Worm (Caenorhabditis elegans) whole organism, L3 larva: Measurements from ENCODE around the gene T18D3.9.

Source experiments
- R02D3.7 ChIP-seq: fragments of 150-350 bp; optimal IDR thresholded peaks from 2 replicates; lab custom pipeline; 2014; ENCODE audit warnings: missing biosample characterization, missing genetic modification characterization
- ZK546.5 ChIP-seq: sonication (generic microtip); optimal IDR thresholded peaks from 2 replicates; lab custom pipeline; 2017; ENCODE audit warnings: missing biosample characterization, missing genetic modification characterization
- ama-1 ChIP-seq: fragments of 150-350 bp; optimal IDR thresholded peaks from 2 replicates; lab custom pipeline; 2018
- ceh-28 ChIP-seq: fragments of 150-350 bp; optimal IDR thresholded peaks from 2 replicates; lab custom pipeline; 2014; ENCODE audit warnings: missing biosample characterization, missing genetic modification reagents, missing genetic modification characterization
- ceh-9 ChIP-seq: sonication (generic microtip); optimal IDR thresholded peaks from 2 replicates; lab custom pipeline; 2018; ENCODE audit warnings: missing biosample characterization, missing genetic modification characterization
- egl-27 ChIP-seq: sonication (generic microtip); optimal IDR thresholded peaks from 4 replicates; lab custom pipeline; 2017; ENCODE audit warnings: missing biosample characterization, missing genetic modification reagents, missing genetic modification characterization
- egl-5 ChIP-seq: fragments of 150-350 bp; optimal IDR thresholded peaks from 2 replicates; lab custom pipeline; 2017; ENCODE audit warnings: missing biosample characterization, missing genetic modification reagents, missing genetic modification characterization, inconsistent platforms
- elt-1 ChIP-seq: fragments of 150-350 bp; optimal IDR thresholded peaks from 2 replicates; lab custom pipeline; 2014; ENCODE audit warnings: missing biosample characterization, missing genetic modification characterization
- elt-2 ChIP-seq: sonication (generic microtip); optimal IDR thresholded peaks from 2 replicates; lab custom pipeline; 2016; ENCODE audit warnings: missing genetic modification reagents, mild to moderate bottlenecking, missing genetic modification characterization, missing compliant biosample characterization
- elt-3 ChIP-seq, 3 experiments: fragments of 150-350 bp in 1 of 3; sonication (generic microtip) in 2 of 3; optimal IDR thresholded peaks; 2 replicates in 2 of 3; 4 replicates in 1 of 3; lab custom pipeline; 2014 to 2017; ENCODE audit warnings: missing biosample characterization in 3 of 3, missing genetic modification characterization in 3 of 3
- eor-1 ChIP-seq, 2 experiments: fragments of 150-350 bp; optimal IDR thresholded peaks; 2 replicates each; lab custom pipeline; 2014 to 2018; ENCODE audit warnings: missing biosample characterization in 2 of 2, missing genetic modification characterization in 2 of 2
- fkh-10 ChIP-seq: sonication (generic microtip); optimal IDR thresholded peaks from 2 replicates; lab custom pipeline; 2017; ENCODE audit warnings: missing biosample characterization, missing genetic modification reagents, missing genetic modification characterization
- fkh-2 ChIP-seq: fragments of 150-350 bp; optimal IDR thresholded peaks from 2 replicates; lab custom pipeline; 2014; ENCODE audit warnings: missing biosample characterization, missing genetic modification reagents, missing genetic modification characterization
- fos-1 ChIP-seq: fragments of 150-350 bp; optimal IDR thresholded peaks from 2 replicates; lab custom pipeline; 2014; ENCODE audit warnings: missing biosample characterization, missing genetic modification characterization
- hmg-11 ChIP-seq: sonication (generic microtip); optimal IDR thresholded peaks from 2 replicates; lab custom pipeline; 2016; ENCODE audit warnings: missing genetic modification characterization, missing compliant biosample characterization
- jun-1 ChIP-seq: fragments of 150-350 bp; optimal IDR thresholded peaks from 2 replicates; lab custom pipeline; 2014; ENCODE audit warnings: missing biosample characterization, missing genetic modification reagents, missing genetic modification characterization
- lin-15B ChIP-seq: fragments of 150-350 bp; optimal IDR thresholded peaks from 2 replicates; lab custom pipeline; 2014; ENCODE audit warnings: missing biosample characterization, missing genetic modification characterization
- lin-39 ChIP-seq: fragments of 150-350 bp; optimal IDR thresholded peaks from 2 replicates; lab custom pipeline; 2018; ENCODE audit warnings: missing biosample characterization, missing genetic modification reagents, missing genetic modification characterization
- lsy-12 ChIP-seq: sonication (generic microtip); optimal IDR thresholded peaks from 2 replicates; lab custom pipeline; 2016; ENCODE audit warnings: mild to moderate bottlenecking, missing genetic modification characterization, missing compliant biosample characterization
- mdl-1 ChIP-seq: fragments of 150-350 bp; optimal IDR thresholded peaks from 2 replicates; lab custom pipeline; 2014; ENCODE audit warnings: missing biosample characterization, missing genetic modification characterization
- mml-1 ChIP-seq: fragments of 150-350 bp; sonication (generic microtip); optimal IDR thresholded peaks from 3 replicates; lab custom pipeline; 2014; ENCODE audit warnings: missing biosample characterization, missing genetic modification characterization
- nfya-1 ChIP-seq: sonication (generic microtip); optimal IDR thresholded peaks from 2 replicates; lab custom pipeline; 2017; ENCODE audit warnings: missing genetic modification characterization, mild to moderate bottlenecking, missing compliant biosample characterization, antibody characterized with exemption, moderate library complexity; ENCODE audit not compliant: insufficient read depth
- nhr-12 ChIP-seq: fragments of 150-350 bp; optimal IDR thresholded peaks from 2 replicates; lab custom pipeline; 2014; ENCODE audit warnings: missing biosample characterization, missing genetic modification characterization
- nhr-23 ChIP-seq: fragments of 150-350 bp; optimal IDR thresholded peaks from 2 replicates; lab custom pipeline; 2014; ENCODE audit warnings: missing biosample characterization, missing genetic modification reagents, missing genetic modification characterization
- nhr-25 ChIP-seq: sonication (generic microtip); optimal IDR thresholded peaks from 2 replicates; lab custom pipeline; 2017; ENCODE audit warnings: missing biosample characterization, missing genetic modification characterization
- nhr-28 ChIP-seq: fragments of 150-350 bp; optimal IDR thresholded peaks from 2 replicates; lab custom pipeline; 2014; ENCODE audit warnings: missing biosample characterization, missing genetic modification characterization
- nhr-43 ChIP-seq: sonication (generic microtip); optimal IDR thresholded peaks from 2 replicates; lab custom pipeline; 2016; ENCODE audit warnings: mild to moderate bottlenecking, missing genetic modification characterization, missing compliant biosample characterization; ENCODE audit not compliant: poor library complexity, severe bottlenecking
- nhr-67 ChIP-seq: fragments of 150-350 bp; optimal IDR thresholded peaks from 2 replicates; lab custom pipeline; 2014; ENCODE audit warnings: missing biosample characterization, missing genetic modification characterization
- pha-4 ChIP-seq: fragments of 150-350 bp; optimal IDR thresholded peaks from 2 replicates; lab custom pipeline; 2014; ENCODE audit warnings: missing biosample characterization, missing genetic modification reagents, missing genetic modification characterization
- pqm-1 ChIP-seq: fragments of 150-350 bp; optimal IDR thresholded peaks from 2 replicates; lab custom pipeline; 2017; ENCODE audit warnings: missing biosample characterization, missing genetic modification characterization, inconsistent platforms
- snpc-4 ChIP-seq: fragments of 150-350 bp; optimal IDR thresholded peaks from 2 replicates; lab custom pipeline; 2014; ENCODE audit warnings: missing biosample characterization, missing genetic modification characterization
- tbx-2 ChIP-seq: sonication (generic microtip); optimal IDR thresholded peaks from 2 replicates; lab custom pipeline; 2016; ENCODE audit warnings: mild to moderate bottlenecking, missing genetic modification characterization, missing compliant biosample characterization
- unc-39 ChIP-seq: sonication (generic microtip); optimal IDR thresholded peaks from 4 replicates; lab custom pipeline; 2017; ENCODE audit warnings: missing biosample characterization, missing genetic modification characterization
- unc-62 ChIP-seq: fragments of 150-350 bp; sonication (generic microtip); optimal IDR thresholded peaks from 4 replicates; lab custom pipeline; 2014; ENCODE audit warnings: missing biosample characterization, missing genetic modification reagents, missing genetic modification characterization
- zag-1 ChIP-seq: fragments of 150-350 bp; optimal IDR thresholded peaks from 2 replicates; lab custom pipeline; 2014; ENCODE audit warnings: missing biosample characterization, missing genetic modification characterization
- ztf-11 ChIP-seq: fragments of 150-350 bp; optimal IDR thresholded peaks from 2 replicates; lab custom pipeline; 2014; ENCODE audit warnings: missing biosample characterization, missing genetic modification characterization
- ztf-4 ChIP-seq: fragments of 150-350 bp; optimal IDR thresholded peaks from 2 replicates; lab custom pipeline; 2014; ENCODE audit warnings: missing biosample characterization, missing genetic modification characterization

The T18D3.9 gene

DNA sequence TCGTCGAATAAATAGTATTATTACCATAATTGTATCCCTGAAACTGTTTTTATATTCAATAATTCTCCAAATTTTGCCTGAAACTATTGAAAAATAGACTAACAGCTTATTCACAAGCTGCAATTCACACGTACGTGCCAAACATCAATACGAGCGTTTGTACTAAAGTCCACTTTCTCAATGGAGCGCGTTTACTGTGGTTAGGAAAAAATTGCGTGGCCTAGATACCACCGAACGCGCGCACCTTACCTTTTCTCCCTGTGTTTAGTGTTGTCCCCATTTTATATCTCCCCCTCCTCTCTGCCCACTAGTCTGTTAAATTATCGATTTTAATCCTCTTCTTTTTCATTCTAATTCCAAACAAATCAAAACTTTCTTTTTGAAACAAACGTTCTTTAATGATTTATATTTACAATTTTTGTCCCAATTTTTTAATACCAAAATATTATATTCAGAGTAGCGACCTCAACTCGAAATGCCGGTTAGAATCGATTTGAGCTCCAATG, at the start of gene T18D3.9, which contains the start of gene T18D3.1:
Gene T18D3.9, minus strand, starts transcription at position 168 of the 506 bp plus-strand sequence.
Gene T18D3.1, plus strand, starts transcription at position 456 of the 506 bp plus-strand sequence.
- TF ChIP-seq ama-1 (lab: Kevin White, UChicago) = no peak
- peak; percentile 8 for TF ChIP-seq egl-5 (tag; lab: Kevin White, UChicago)
- TF ChIP-seq nhr-43 (tag; lab: Kevin White, UChicago) = peak; percentile 41
- peak; percentile 60 for TF ChIP-seq lin-15B (tag; lab: Kevin White, UChicago)
- TF ChIP-seq elt-2 (tag; lab: Kevin White, UChicago) = peak; percentile 33
- TF ChIP-seq lin-39 (tag; lab: Kevin White, UChicago) = peak; percentile 58
- TF ChIP-seq fos-1 (tag; lab: Kevin White, UChicago) = no peak
- no peak for TF ChIP-seq nhr-12 (tag; lab: Kevin White, UChicago)
- TF ChIP-seq nfya-1 (tag; lab: Kevin White, UChicago) = peak; percentile 51
- peak; percentile 39 for TF ChIP-seq pqm-1
- TF ChIP-seq hmg-11 (tag; lab: Kevin White, UChicago) = peak; percentile 53
- peak; percentile 67 for TF ChIP-seq nhr-25 (tag; lab: Kevin White, UChicago)
- TF ChIP-seq fkh-2 (tag; lab: Kevin White, UChicago) = no peak
- peak; percentile 83 for TF ChIP-seq nhr-23 (tag; lab: Kevin White, UChicago)
- TF ChIP-seq pha-4 (tag; lab: Kevin White, UChicago) = peak; percentile 85
- TF ChIP-seq ceh-28 (tag; lab: Kevin White, UChicago) = peak; percentile 9

DNA sequence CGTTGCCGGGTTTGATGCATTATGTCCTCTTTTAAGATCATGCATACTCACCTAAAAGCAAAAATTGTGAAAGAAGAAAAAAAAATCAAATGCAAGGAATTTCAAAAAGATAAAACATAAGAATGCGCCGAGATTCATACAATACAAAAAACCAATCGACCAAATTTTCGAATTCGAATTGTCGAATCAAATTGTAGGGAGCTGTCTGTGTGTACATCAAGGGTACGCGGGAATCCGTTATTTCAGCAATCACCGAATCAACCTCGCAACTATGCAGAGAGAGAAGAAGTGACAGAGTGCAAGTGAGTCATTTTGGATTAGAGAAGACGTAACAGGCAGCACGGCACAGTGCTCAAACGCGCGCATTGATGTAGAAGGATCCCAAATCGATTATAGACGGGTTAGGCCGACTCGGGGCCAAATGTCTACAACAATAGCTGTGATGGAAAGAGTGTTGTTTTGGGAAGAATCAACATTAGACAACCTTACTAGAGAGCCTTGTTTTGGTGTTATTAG, 49.1 kb upstream of the T18D3.9 start, which contains the start of gene sdz-19:
Gene sdz-19, minus strand, starts transcription at position 51 of the 516 bp plus-strand sequence.
- TF ChIP-seq ztf-11 (tag; lab: Kevin White, UChicago) (no peak), lsy-12 (tag; lab: Kevin White, UChicago) (peak; percentile 19), ZK546.5 (tag; lab: Kevin White, UChicago) (no peak), nhr-67 (no peak)

DNA sequence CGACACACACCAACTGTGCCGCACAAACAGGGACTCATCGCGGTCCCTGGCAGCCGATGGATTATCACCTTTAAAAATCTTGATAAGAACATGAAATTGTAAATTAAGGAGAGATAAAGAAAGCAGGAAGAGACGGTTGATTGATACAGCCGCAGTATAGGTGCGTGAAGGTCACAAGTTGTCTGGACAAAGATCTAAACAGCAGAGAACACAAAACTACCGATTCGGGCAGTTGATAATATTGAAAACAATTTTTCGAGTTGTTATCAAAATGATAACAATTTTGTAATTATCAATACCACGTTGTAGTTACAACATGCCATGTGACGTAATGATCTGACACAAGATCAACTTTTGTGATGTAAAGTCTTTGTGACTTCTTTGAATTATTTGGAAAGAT, 46.5 kb upstream of the T18D3.9 start:
- TF ChIP-seq nhr-43 (tag; lab: Kevin White, UChicago) (peak; percentile 96), pha-4 (tag; lab: Kevin White, UChicago) (peak; percentile 69), ztf-4 (tag; lab: Kevin White, UChicago) (peak; percentile 3), elt-2 (tag; lab: Kevin White, UChicago) (peak; percentile 99), ceh-28 (tag; lab: Kevin White, UChicago) (peak; percentile 77), mdl-1 (tag; lab: Kevin White, UChicago) (peak; percentile 2), egl-27 (peak; percentile 45), snpc-4 (tag; lab: Kevin White, UChicago) (no peak), R02D3.7 (tag; lab: Kevin White, UChicago) (peak; percentile 50), elt-3 (tag; optimal IDR thresholded peaks at IDR 0.05; lab: Kevin White, UChicago) (peak in 2 of 3 experiments; percentile 4 to 84), nhr-23 (tag; lab: Kevin White, UChicago) (peak; percentile 94), fos-1 (tag; lab: Kevin White, UChicago) (peak; percentile 77), unc-39 (tag; lab: Kevin White, UChicago) (no peak), tbx-2 (tag; lab: Kevin White, UChicago) (peak; percentile 47), elt-1 (tag; lab: Kevin White, UChicago) (peak; percentile 94), jun-1 (peak; percentile 94), nhr-25 (tag; lab: Kevin White, UChicago) (peak; percentile 88), nhr-67 (no peak), fkh-10 (GFP tag; lab: Kevin White, UChicago) (no peak), lsy-12 (tag; lab: Kevin White, UChicago) (peak; percentile 88), fkh-2 (tag; lab: Kevin White, UChicago) (no peak), pqm-1 (peak; percentile 100)

DNA sequence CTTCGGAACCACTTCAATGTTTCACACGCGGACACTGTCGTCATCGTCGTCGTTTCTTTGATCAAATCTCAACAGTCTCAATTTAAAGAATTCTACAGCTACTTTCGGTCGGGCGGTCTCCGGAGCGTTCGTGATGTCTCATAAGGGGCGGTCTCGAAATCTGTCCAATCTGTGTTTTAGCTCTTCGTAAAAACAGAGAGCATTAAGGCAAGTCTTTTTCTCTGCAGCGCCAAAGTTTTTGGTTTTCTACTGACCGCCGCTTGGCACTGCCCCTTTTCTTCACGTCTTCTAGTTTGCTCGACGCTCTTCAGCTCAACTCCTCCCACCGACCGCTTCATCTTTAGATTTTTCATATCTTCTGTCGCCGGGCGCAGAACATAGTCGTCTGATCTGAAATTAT, 38.2 kb upstream of the T18D3.9 start, which contains the start of gene lips-1:
Gene lips-1, plus strand, starts transcription at position 301 of the 400 bp plus-strand sequence.
- TF ChIP-seq R02D3.7 (tag; lab: Kevin White, UChicago) = no peak
- TF ChIP-seq ceh-9 (tag; lab: Kevin White, UChicago) = no peak
- no peak for TF ChIP-seq nhr-43 (tag; lab: Kevin White, UChicago)
- no peak for TF ChIP-seq nfya-1 (tag; lab: Kevin White, UChicago)
- TF ChIP-seq unc-39 (tag; lab: Kevin White, UChicago) = no peak
- no peak for TF ChIP-seq eor-1 (tag; optimal IDR thresholded peaks at IDR 0.05; lab: Kevin White, UChicago)
- TF ChIP-seq ama-1 (lab: Kevin White, UChicago) = no peak
- TF ChIP-seq nhr-28 (tag; lab: Kevin White, UChicago) = no peak
- TF ChIP-seq mml-1 (tag; lab: Kevin White, UChicago) = no peak
- no peak for TF ChIP-seq zag-1 (tag; lab: Kevin White, UChicago)
- no peak for TF ChIP-seq jun-1
- TF ChIP-seq fos-1 (tag; lab: Kevin White, UChicago) = no peak
- no peak for TF ChIP-seq nhr-25 (tag; lab: Kevin White, UChicago)
- no peak for TF ChIP-seq unc-62 (GFP tag; lab: Kevin White, UChicago)
- no peak for TF ChIP-seq hmg-11 (tag; lab: Kevin White, UChicago)
- no peak for TF ChIP-seq pha-4 (tag; lab: Kevin White, UChicago)
